Worm (Caenorhabditis elegans) whole organism, midembryonic: ENCODE results near the gene clec-170.

Experiments used
- klf-2 ChIP-seq: fragments of 200-800 bp; sonication (Bioruptor generic); conservative IDR thresholded peaks from 2 replicates; pipeline ENCODE4 v1.3.6; 2022; ENCODE audit warnings: missing genetic modification reagents, missing genetic modification characterization, missing compliant biosample characterization
- med-1 ChIP-seq: sonication (generic microtip); optimal IDR thresholded peaks from 2 replicates; lab custom pipeline; 2017; ENCODE audit warnings: missing genetic modification characterization, mild to moderate bottlenecking, missing compliant biosample characterization, antibody characterized with exemption, missing genetic modification reagents; ENCODE audit not compliant: insufficient read depth
- tab-1 ChIP-seq: fragments of 200-800 bp; sonication (Bioruptor generic); IDR thresholded peaks from 2 replicates; pipeline ENCODE4 v1.3.6; 2022; ENCODE audit warnings: missing genetic modification characterization, missing compliant biosample characterization
- ztf-29 ChIP-seq: fragments of 200-800 bp; sonication (Bioruptor generic); IDR thresholded peaks from 2 replicates; pipeline ENCODE4 v1.3.6; 2022; ENCODE audit warnings: missing genetic modification reagents, missing genetic modification characterization, missing compliant biosample characterization

DNA sequence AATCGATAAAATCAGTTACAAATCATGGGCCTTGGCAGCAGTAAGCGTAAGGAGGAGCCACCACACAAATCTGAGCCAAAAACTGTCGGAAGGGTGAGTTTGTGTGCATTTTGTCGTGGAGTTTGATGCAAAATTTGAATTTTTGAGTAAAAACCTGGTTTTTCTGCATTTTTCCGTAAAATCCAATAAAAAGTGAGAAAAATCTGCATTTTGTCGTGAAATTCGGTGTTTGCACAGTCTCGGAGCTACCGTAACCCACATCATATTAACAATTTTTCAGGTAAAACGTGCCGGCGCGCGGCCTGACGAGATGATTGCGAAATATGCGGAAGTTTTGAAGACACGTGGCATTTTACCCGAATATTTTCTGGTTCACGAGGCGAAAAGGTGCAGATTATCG is 9.2 kb downstream of the clec-170 start:
- TF ChIP-seq med-1 (GFP tag; lab: Kevin White, UChicago) (no peak), klf-2 (no peak), tab-1 (GFP tag; lab: Robert Waterston, UW) (no peak), ztf-29 (GFP tag; lab: Robert Waterston, UW) (no peak)
